Fruit fly (Drosophila melanogaster) whole organism, embryonic: ENCODE measurements around the gene CG43658.
A peak's percentile ranks its signal among the peaks of the same experiment; 100 is the strongest.

Experiments used
- CG11085 ChIP-seq: fragments of 200-800 bp; sonication (Bioruptor generic); IDR thresholded peaks from 2 replicates; pipeline ENCODE4 v1.3.6; 2022; ENCODE audit warnings: missing biosample characterization, missing genetic modification characterization
- CG11696 ChIP-seq: fragments of 200-800 bp; sonication (Bioruptor generic); IDR thresholded peaks from 2 replicates; pipeline ENCODE4 v1.3.6; 2022; ENCODE audit warnings: missing biosample characterization, missing genetic modification characterization
- CG12071 ChIP-seq: fragments of 200-800 bp; sonication (Bioruptor generic); optimal IDR thresholded peaks from 3 replicates; lab custom pipeline; 2018; ENCODE audit warnings: missing biosample characterization, mild to moderate bottlenecking, missing genetic modification characterization
- CG13123 ChIP-seq: fragments of 200-800 bp; sonication (Bioruptor generic); optimal IDR thresholded peaks from 2 replicates; lab custom pipeline; 2016; ENCODE audit warnings: missing biosample characterization, missing genetic modification characterization
- CG13624 ChIP-seq: fragments of 200-800 bp; sonication (Bioruptor generic); optimal IDR thresholded peaks from 2 replicates; lab custom pipeline; 2016; ENCODE audit warnings: missing biosample characterization, missing genetic modification characterization
- CG14441 ChIP-seq: fragments of 200-800 bp; sonication (Bioruptor generic); IDR thresholded peaks from 2 replicates; pipeline ENCODE4 v1.3.6; 2022; ENCODE audit warnings: missing biosample characterization, missing genetic modification characterization
- CG15073 ChIP-seq: fragments of 200-800 bp; sonication (Bioruptor generic); optimal IDR thresholded peaks from 2 replicates; lab custom pipeline; 2016; ENCODE audit warnings: missing biosample characterization, missing genetic modification characterization
- CG17829 ChIP-seq: fragments of 200-800 bp; optimal IDR thresholded peaks from 2 replicates; lab custom pipeline; 2019; ENCODE audit warnings: missing biosample characterization, mild to moderate bottlenecking, missing genetic modification characterization, moderate library complexity
- CG2116 ChIP-seq: fragments of 200-800 bp; sonication (Bioruptor generic); optimal IDR thresholded peaks from 3 replicates; lab custom pipeline; 2018; ENCODE audit warnings: missing biosample characterization, mild to moderate bottlenecking, missing genetic modification characterization
- CG30431 ChIP-seq: fragments of 200-800 bp; sonication (Bioruptor generic); optimal IDR thresholded peaks from 2 replicates; lab custom pipeline; 2017; ENCODE audit warnings: missing biosample characterization, missing genetic modification characterization
- CG34224 ChIP-seq: fragments of 200-800 bp; sonication (Bioruptor generic); IDR thresholded peaks from 3 replicates; pipeline ENCODE4 v1.3.6; 2022; ENCODE audit warnings: missing biosample characterization, missing genetic modification characterization; ENCODE audit not compliant: partially characterized antibody
- CG34422 ChIP-seq: fragments of 200-800 bp; sonication (Bioruptor generic); IDR thresholded peaks from 3 replicates; pipeline ENCODE4 v1.3.6; 2022; ENCODE audit warnings: missing biosample characterization, missing genetic modification characterization
- CG4282 ChIP-seq: fragments of 200-800 bp; sonication (Bioruptor generic); optimal IDR thresholded peaks from 2 replicates; lab custom pipeline; 2016; ENCODE audit warnings: missing biosample characterization, missing genetic modification characterization
- CG6175 ChIP-seq: fragments of 200-800 bp; sonication (Bioruptor generic); IDR thresholded peaks from 3 replicates; pipeline ENCODE4 v1.3.6; 2022; ENCODE audit warnings: missing biosample characterization, missing genetic modification characterization
- CG7357 ChIP-seq: fragments of 200-800 bp; sonication (Bioruptor generic); IDR thresholded peaks from 3 replicates; pipeline ENCODE4 v1.3.6; 2022; ENCODE audit warnings: missing biosample characterization, missing genetic modification characterization
- CG7745 ChIP-seq: fragments of 200-800 bp; sonication (Bioruptor generic); optimal IDR thresholded peaks from 2 replicates; lab custom pipeline; 2018; ENCODE audit warnings: missing biosample characterization, mild to moderate bottlenecking, missing genetic modification characterization, moderate library complexity
- CG8388 ChIP-seq: fragments of 200-800 bp; sonication (Bioruptor generic); optimal IDR thresholded peaks from 2 replicates; lab custom pipeline; 2019; ENCODE audit warnings: missing biosample characterization, mild to moderate bottlenecking, missing genetic modification characterization, moderate library complexity
- CG8478 ChIP-seq: fragments of >200 bp; optimal IDR thresholded peaks from 2 replicates; lab custom pipeline; 2018
- CkIIα-i1 ChIP-seq: fragments of 200-800 bp; sonication (Bioruptor generic); IDR thresholded peaks from 2 replicates; pipeline ENCODE4 v1.3.6; 2022; ENCODE audit warnings: missing biosample characterization, missing genetic modification characterization
- Doc2 ChIP-seq: fragments of 200-800 bp; sonication (Bioruptor generic); IDR thresholded peaks from 2 replicates; pipeline ENCODE4 v1.3.6; 2022; ENCODE audit warnings: missing biosample characterization, missing genetic modification characterization
- Eip74EF ChIP-seq, 2 experiments: fragments of 200-800 bp in 1 of 2; fragments of >200 bp in 1 of 2; sonication (Bioruptor generic) in 1 of 2; optimal IDR thresholded peaks; 2 replicates each; lab custom pipeline; 2017 to 2019; ENCODE audit warnings: missing biosample characterization in 2 of 2, missing genetic modification characterization in 2 of 2, mild to moderate bottlenecking in 1 of 2, moderate library complexity in 1 of 2
- Fer3 ChIP-seq: fragments of 200-800 bp; sonication (Bioruptor generic); optimal IDR thresholded peaks from 2 replicates; lab custom pipeline; 2018; ENCODE audit warnings: missing biosample characterization, mild to moderate bottlenecking, missing genetic modification characterization, moderate library complexity
- HmgD ChIP-seq: fragments of 200-800 bp; sonication (Bioruptor generic); optimal IDR thresholded peaks from 3 replicates; lab custom pipeline; 2016; ENCODE audit warnings: missing biosample characterization, missing genetic modification characterization
- Med ChIP-seq: fragments of 200-800 bp; sonication (Bioruptor generic); peaks from one replicate; lab custom pipeline; 2016; ENCODE audit warnings: missing biosample characterization, missing genetic modification characterization, mild to moderate bottlenecking, inconsistent platforms, moderate library complexity
- NC2α ChIP-seq: fragments of 200-800 bp; sonication (Bioruptor generic); optimal IDR thresholded peaks from 2 replicates; lab custom pipeline; 2016; ENCODE audit warnings: missing biosample characterization, missing genetic modification characterization
- NC2β ChIP-seq: fragments of 200-800 bp; sonication (Bioruptor generic); optimal IDR thresholded peaks from 2 replicates; lab custom pipeline; 2016; ENCODE audit warnings: missing biosample characterization, missing genetic modification characterization
- NK7.1 ChIP-seq: fragments of 200-800 bp; sonication (Bioruptor generic); optimal IDR thresholded peaks from 3 replicates; lab custom pipeline; 2016; ENCODE audit warnings: missing biosample characterization, missing genetic modification characterization
- Nf-YA ChIP-seq: fragments of 200-800 bp; sonication (Bioruptor generic); IDR thresholded peaks from 2 replicates; pipeline ENCODE4 v1.3.6; 2022; ENCODE audit warnings: missing biosample characterization, missing genetic modification characterization
- Poxn ChIP-seq: fragments of 200-800 bp; sonication (Bioruptor generic); IDR thresholded peaks from 2 replicates; pipeline ENCODE4 v1.3.6; 2022; ENCODE audit warnings: missing biosample characterization, missing genetic modification characterization
- Sry-δ ChIP-seq: fragments of 200-800 bp; sonication (Bioruptor generic); optimal IDR thresholded peaks from 2 replicates; lab custom pipeline; 2016; ENCODE audit warnings: missing biosample characterization, missing genetic modification characterization
- ara ChIP-seq: fragments of 200-800 bp; sonication (Bioruptor generic); IDR thresholded peaks from 2 replicates; pipeline ENCODE4 v1.3.6; 2022; ENCODE audit warnings: missing biosample characterization, missing genetic modification characterization
- cas ChIP-seq: fragments of 200-800 bp; sonication (Bioruptor generic); IDR thresholded peaks from 2 replicates; pipeline ENCODE4 v1.3.6; 2022; ENCODE audit warnings: missing biosample characterization, missing genetic modification characterization
- ems ChIP-seq: fragments of 200-800 bp; sonication (Bioruptor generic); optimal IDR thresholded peaks from 3 replicates; lab custom pipeline; 2016; ENCODE audit warnings: missing biosample characterization, missing genetic modification characterization
- gem ChIP-seq: fragments of 200-800 bp; sonication (Bioruptor generic); optimal IDR thresholded peaks from 2 replicates; lab custom pipeline; 2019; ENCODE audit warnings: missing biosample characterization, mild to moderate bottlenecking, missing genetic modification characterization, moderate library complexity
- gsb ChIP-seq: fragments of 200-800 bp; sonication (Bioruptor generic); IDR thresholded peaks from 2 replicates; pipeline ENCODE4 v1.3.6; 2022; ENCODE audit warnings: missing biosample characterization, missing genetic modification characterization
- gsb-n ChIP-seq: fragments of 200-800 bp; sonication (Bioruptor generic); optimal IDR thresholded peaks from 3 replicates; lab custom pipeline; 2018; ENCODE audit warnings: missing biosample characterization, mild to moderate bottlenecking, missing genetic modification characterization
- hbn ChIP-seq: fragments of 200-800 bp; sonication (Bioruptor generic); IDR thresholded peaks from 2 replicates; pipeline ENCODE4 v1.3.6; 2022; ENCODE audit warnings: missing biosample characterization, missing genetic modification characterization; ENCODE audit not compliant: partially characterized antibody
- nerfin-2 ChIP-seq: fragments of 200-800 bp; sonication (Bioruptor generic); IDR thresholded peaks from 2 replicates; pipeline ENCODE4 v1.3.6; 2022; ENCODE audit warnings: missing biosample characterization, missing genetic modification characterization; ENCODE audit not compliant: partially characterized antibody
- onecut ChIP-seq: fragments of 200-800 bp; sonication (Bioruptor generic); IDR thresholded peaks from 2 replicates; pipeline ENCODE4 v1.3.6; 2022; ENCODE audit warnings: missing biosample characterization, missing genetic modification characterization
- rib ChIP-seq: fragments of 200-800 bp; sonication (Bioruptor generic); IDR thresholded peaks from 2 replicates; pipeline ENCODE4 v1.3.6; 2022; ENCODE audit warnings: missing biosample characterization, missing genetic modification characterization
- ro ChIP-seq: fragments of 200-800 bp; sonication (Bioruptor generic); IDR thresholded peaks from 2 replicates; pipeline ENCODE4 v1.3.6; 2022; ENCODE audit warnings: missing biosample characterization, missing genetic modification characterization
- sens ChIP-seq: fragments of 200-800 bp; sonication (Bioruptor generic); peaks from one replicate; lab custom pipeline; 2016; ENCODE audit warnings: missing biosample characterization, missing genetic modification characterization
- sisA ChIP-seq: fragments of 200-800 bp; sonication (Bioruptor generic); IDR thresholded peaks from 2 replicates; pipeline ENCODE4 v1.3.6; 2022; ENCODE audit warnings: missing biosample characterization, missing genetic modification characterization
- sna ChIP-seq: fragments of 200-800 bp; sonication (Bioruptor generic); IDR thresholded peaks from 2 replicates; pipeline ENCODE4 v1.3.6; 2022; ENCODE audit warnings: missing biosample characterization, missing genetic modification characterization; ENCODE audit not compliant: partially characterized antibody
- ssp ChIP-seq: fragments of 200-800 bp; sonication (Bioruptor generic); IDR thresholded peaks from 2 replicates; pipeline ENCODE4 v1.3.6; 2022; ENCODE audit warnings: missing biosample characterization, missing genetic modification characterization
- stc ChIP-seq: fragments of 200-800 bp; sonication (Bioruptor generic); IDR thresholded peaks from 2 replicates; pipeline ENCODE4 v1.3.6; 2022; ENCODE audit warnings: missing biosample characterization, missing genetic modification characterization
- tna ChIP-seq: fragments of 200-800 bp; sonication (Bioruptor generic); IDR thresholded peaks from 2 replicates; pipeline ENCODE4 v1.3.6; 2022; ENCODE audit warnings: missing biosample characterization, missing genetic modification characterization; ENCODE audit not compliant: partially characterized antibody
- vvl ChIP-seq: fragments of 200-800 bp; sonication (Bioruptor generic); IDR thresholded peaks from 2 replicates; pipeline ENCODE4 v1.3.6; 2022; ENCODE audit warnings: missing biosample characterization, missing genetic modification characterization
- yki ChIP-seq: fragments of >200 bp; optimal IDR thresholded peaks from 3 replicates; lab custom pipeline; 2018
- zf30C ChIP-seq: fragments of 200-800 bp; sonication (Bioruptor generic); optimal IDR thresholded peaks from 3 replicates; lab custom pipeline; 2018; ENCODE audit warnings: missing biosample characterization, mild to moderate bottlenecking, missing genetic modification characterization

CG43658 gene

DNA sequence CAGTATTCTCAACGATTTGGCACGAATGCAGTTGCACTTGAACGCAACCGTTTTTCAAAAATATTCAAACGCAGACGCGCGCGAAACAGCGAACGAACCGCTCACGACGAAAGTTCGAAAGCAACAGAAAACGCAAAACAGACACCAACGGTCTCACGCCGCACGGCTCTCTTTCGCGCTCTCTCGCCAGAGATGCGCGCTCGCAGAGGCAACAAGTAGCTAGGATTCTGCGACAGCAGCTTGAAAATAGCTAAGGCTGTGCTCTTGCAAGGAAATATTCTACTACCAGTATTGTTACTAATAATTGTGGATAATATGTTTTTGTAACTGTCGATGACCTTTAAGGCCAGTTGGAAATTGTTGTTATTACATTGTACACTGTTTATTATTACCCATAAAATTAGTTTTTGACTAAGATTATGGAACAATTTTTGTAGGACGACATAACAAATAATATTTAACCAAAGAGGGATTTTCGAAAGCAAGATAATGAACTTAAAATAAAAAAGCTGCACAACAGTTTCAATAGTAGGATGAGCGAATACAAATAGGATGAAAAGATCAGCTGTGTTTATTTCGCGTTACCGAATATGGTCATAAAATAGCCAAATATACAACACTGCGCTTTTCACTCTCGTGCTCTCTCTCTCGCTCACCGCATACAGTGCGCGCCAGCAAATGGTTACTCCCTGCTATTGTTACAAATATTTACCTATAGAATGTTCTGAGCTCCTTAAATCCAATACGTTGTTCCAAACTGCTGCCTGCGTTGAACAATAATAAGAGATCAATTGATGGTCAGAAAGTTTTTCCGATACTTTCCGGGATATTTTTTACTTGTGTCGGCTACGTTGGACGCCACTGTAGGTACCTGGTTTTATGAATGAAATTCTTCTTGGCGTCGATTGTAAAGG lies 53.8 kb downstream of the CG43658 start (continued):
- no peak for TF ChIP-seq CG8478
- TF ChIP-seq CG15073 (GFP tag; lab: Kevin White, UChicago), result peak; percentile 99
- no peak for TF ChIP-seq Eip74EF (GFP tag; optimal IDR thresholded peaks at IDR 0.05; lab: Kevin White, UChicago)
- peak; percentile 55 for TF ChIP-seq gsb-n (tag; lab: Kevin White, UChicago)
- no peak for TF ChIP-seq CG11085 (GFP tag; lab: Robert Waterston, UW)
- peak; percentile 42 for TF ChIP-seq HmgD (GFP tag; lab: Kevin White, UChicago)
- peak; percentile 64 for TF ChIP-seq Fer3 (tag; lab: Kevin White, UChicago)
- no peak for TF ChIP-seq Poxn (GFP tag; lab: Robert Waterston, UW)
- no peak for TF ChIP-seq CG7745 (tag; lab: Kevin White, UChicago)
- peak; percentile 29 for TF ChIP-seq CG2116
- peak; percentile 68 for TF ChIP-seq CG12071
- peak; percentile 100 for TF ChIP-seq CG8388
- TF ChIP-seq NK7.1 (GFP tag; lab: Kevin White, UChicago), result peak; percentile 18
- peak; percentile 42 for TF ChIP-seq NC2α
- peak; percentile 59 for TF ChIP-seq CG13123
- peak; percentile 81 for TF ChIP-seq gem (tag; lab: Kevin White, UChicago)
- peak; percentile 97 for TF ChIP-seq Med (GFP tag; lab: Kevin White, UChicago)
- TF ChIP-seq ems (GFP tag; lab: Kevin White, UChicago), result peak; percentile 75
- TF ChIP-seq CG7357, result peak; percentile 52; the same call in 1 of the 3 replicates
- TF ChIP-seq zf30C (GFP tag; lab: Kevin White, UChicago), result no peak
- peak; percentile 43; the same call in 2 of the 3 replicates for TF ChIP-seq CG34224
- peak; percentile 74 for TF ChIP-seq vvl (GFP tag; lab: Robert Waterston, UW)
- no peak for TF ChIP-seq tna (GFP tag; lab: Robert Waterston, UW)
- 0 out of 2 replicates have a peak, but pooled peaks have one; percentile 36 for TF ChIP-seq gsb (GFP tag; lab: Robert Waterston, UW)
- TF ChIP-seq Doc2 (GFP tag; lab: Robert Waterston, UW), result no peak
- peak; percentile 21 for TF ChIP-seq CG4282 (GFP tag; lab: Kevin White, UChicago)
- no peak for TF ChIP-seq nerfin-2 (GFP tag; lab: Robert Waterston, UW)
- TF ChIP-seq cas (GFP tag; lab: Robert Waterston, UW), result no peak
- peak; percentile 77 for TF ChIP-seq stc (GFP tag; lab: Robert Waterston, UW)
- TF ChIP-seq NC2β (GFP tag; lab: Kevin White, UChicago), result peak; percentile 35
- TF ChIP-seq ro, result no peak
- TF ChIP-seq Nf-YA, result peak; percentile 55
- TF ChIP-seq Sry-δ (GFP tag; lab: Kevin White, UChicago), result peak; percentile 31
- TF ChIP-seq hbn (GFP tag; lab: Robert Waterston, UW), result no peak
- peak; percentile 78 for TF ChIP-seq CG14441 (GFP tag; lab: Robert Waterston, UW)
- TF ChIP-seq CG30431 (GFP tag; lab: Kevin White, UChicago), result peak; percentile 53
- peak; percentile 37; the same call in 1 of the 2 replicates for TF ChIP-seq rib (GFP tag; lab: Robert Waterston, UW)
- peak; percentile 64 for TF ChIP-seq CG11696 (GFP tag; lab: Robert Waterston, UW)
- peak; percentile 50; the same call in 1 of the 2 replicates for TF ChIP-seq ssp (GFP tag; lab: Robert Waterston, UW)
- TF ChIP-seq CG34422, result peak; percentile 85
- TF ChIP-seq onecut (GFP tag; lab: Robert Waterston, UW), result peak; percentile 50
- TF ChIP-seq sisA (GFP tag; lab: Robert Waterston, UW), result peak; percentile 82
- peak; percentile 67 for TF ChIP-seq CG17829 (tag; lab: Kevin White, UChicago)
- peak; percentile 71 for TF ChIP-seq CG13624 (GFP tag; lab: Kevin White, UChicago)
- peak; percentile 81 for TF ChIP-seq ara (GFP tag; lab: Robert Waterston, UW)
- peak; percentile 67 for TF ChIP-seq yki (lab: Kevin White, UChicago)
- 0 out of 3 replicates have a peak, but pooled peaks have one; percentile 14 for TF ChIP-seq CG6175 (GFP tag; lab: Robert Waterston, UW)
- no peak for TF ChIP-seq CkIIα-i1 (GFP tag; lab: Robert Waterston, UW)
- peak; percentile 96 for TF ChIP-seq sens (GFP tag; lab: Kevin White, UChicago)
- no peak for TF ChIP-seq sna
